Worm (Caenorhabditis elegans) whole organism, L2 larva: Measurements from ENCODE around the gene anmt-1.

Experiments
- egl-27 ChIP-seq: sonication (generic microtip); optimal IDR thresholded peaks from 3 replicates; lab custom pipeline; 2017; ENCODE audit warnings: missing biosample characterization, missing genetic modification reagents, missing genetic modification characterization
- elt-3 ChIP-seq: sonication (generic microtip); optimal IDR thresholded peaks from 2 replicates; lab custom pipeline; 2017; ENCODE audit warnings: missing biosample characterization, missing genetic modification characterization
- gmeb-1 ChIP-seq: fragments of 150-350 bp; optimal IDR thresholded peaks from 2 replicates; lab custom pipeline; 2014; ENCODE audit warnings: missing biosample characterization, missing genetic modification characterization
- lin-39 ChIP-seq: fragments of 150-350 bp; optimal IDR thresholded peaks from 2 replicates; lab custom pipeline; 2014; ENCODE audit warnings: missing biosample characterization, missing genetic modification reagents, missing genetic modification characterization
- mab-5 ChIP-seq: fragments of 150-350 bp; optimal IDR thresholded peaks from 2 replicates; lab custom pipeline; 2014; ENCODE audit warnings: missing biosample characterization, missing genetic modification characterization
- nhr-11 ChIP-seq: fragments of 150-350 bp; optimal IDR thresholded peaks from 2 replicates; lab custom pipeline; 2014; ENCODE audit warnings: missing biosample characterization, missing genetic modification characterization
- nhr-21 ChIP-seq: fragments of 150-350 bp; optimal IDR thresholded peaks from 2 replicates; lab custom pipeline; 2014; ENCODE audit warnings: missing biosample characterization, missing genetic modification characterization
- nhr-237 ChIP-seq: fragments of 150-350 bp; optimal IDR thresholded peaks from 2 replicates; lab custom pipeline; 2014; ENCODE audit warnings: missing biosample characterization, missing genetic modification characterization
- snpc-4 ChIP-seq: fragments of 150-350 bp; optimal IDR thresholded peaks from 2 replicates; lab custom pipeline; 2014; ENCODE audit warnings: missing biosample characterization, missing genetic modification characterization
- unc-62 ChIP-seq: fragments of 150-350 bp; optimal IDR thresholded peaks from 2 replicates; lab custom pipeline; 2014; ENCODE audit warnings: missing biosample characterization, missing genetic modification reagents, missing genetic modification characterization
- ztf-11 ChIP-seq: sonication (generic microtip); optimal IDR thresholded peaks from 2 replicates; lab custom pipeline; 2017; ENCODE audit warnings: missing biosample characterization, missing genetic modification characterization

- no peak for TF ChIP-seq snpc-4 (tag; lab: Kevin White, UChicago)
- TF ChIP-seq elt-3 (tag; lab: Kevin White, UChicago) = no peak
- TF ChIP-seq ztf-11 (tag; lab: Kevin White, UChicago) = no peak
- TF ChIP-seq unc-62 (GFP tag; lab: Kevin White, UChicago) = no peak
- TF ChIP-seq nhr-11 (tag; lab: Kevin White, UChicago) = no peak
- no peak for TF ChIP-seq mab-5 (tag; lab: Kevin White, UChicago)
- no peak for TF ChIP-seq nhr-21 (tag; lab: Kevin White, UChicago)
- no peak for TF ChIP-seq lin-39 (tag; lab: Kevin White, UChicago)
- TF ChIP-seq nhr-237 = no peak
- TF ChIP-seq egl-27 (tag; lab: Kevin White, UChicago) = no peak
- no peak for TF ChIP-seq gmeb-1 (tag; lab: Kevin White, UChicago)
Observed at ce11 chrIII:8716084-8716483, 31.5 kb downstream of the anmt-1 start, which contains the start of gene B0303.14.
